Fruit fly (Drosophila melanogaster) whole organism, embryonic: ENCODE results near the gene CG6790.
A peak's percentile ranks its signal among the peaks of the same experiment; 100 is the strongest.

Source experiments
- BEAF-32 ChIP-seq: fragments of 200-800 bp; sonication (Bioruptor generic); optimal IDR thresholded peaks from 3 replicates; lab custom pipeline; 2017; ENCODE audit warnings: missing biosample characterization, missing genetic modification characterization, mild to moderate bottlenecking, moderate library complexity, missing genetic modification reagents
- CG10654 ChIP-seq: fragments of 200-800 bp; sonication (Bioruptor generic); optimal IDR thresholded peaks from 2 replicates; lab custom pipeline; 2016; ENCODE audit warnings: missing biosample characterization, missing genetic modification characterization
- CG11085 ChIP-seq: fragments of 200-800 bp; sonication (Bioruptor generic); IDR thresholded peaks from 2 replicates; pipeline ENCODE4 v1.3.6; 2022; ENCODE audit warnings: missing biosample characterization, missing genetic modification characterization
- CG11456 ChIP-seq: fragments of 200-800 bp; sonication (Bioruptor generic); IDR thresholded peaks from 3 replicates; pipeline ENCODE4 v1.3.6; 2022; ENCODE audit warnings: missing biosample characterization, missing genetic modification characterization
- CG12391 ChIP-seq: fragments of 200-800 bp; sonication (Bioruptor generic); optimal IDR thresholded peaks from 3 replicates; lab custom pipeline; 2018; ENCODE audit warnings: missing biosample characterization, mild to moderate bottlenecking, missing genetic modification characterization, moderate library complexity
- CG13424 ChIP-seq: fragments of 200-800 bp; sonication (Bioruptor generic); optimal IDR thresholded peaks from 2 replicates; lab custom pipeline; 2019; ENCODE audit warnings: missing biosample characterization, mild to moderate bottlenecking, missing genetic modification characterization, moderate library complexity
- CG1647 ChIP-seq: fragments of 200-800 bp; sonication (Bioruptor generic); optimal IDR thresholded peaks from 3 replicates; lab custom pipeline; 2016; ENCODE audit warnings: missing biosample characterization, missing genetic modification characterization
- CG16779 ChIP-seq: fragments of 200-800 bp; sonication (Bioruptor generic); IDR thresholded peaks from 2 replicates; pipeline ENCODE4 v1.3.6; 2022; ENCODE audit warnings: missing biosample characterization, missing genetic modification characterization
- CG16813 ChIP-seq: fragments of 200-800 bp; sonication (Bioruptor generic); IDR thresholded peaks from 3 replicates; pipeline ENCODE4 v1.3.6; 2022; ENCODE audit warnings: missing biosample characterization, missing genetic modification characterization; ENCODE audit not compliant: partially characterized antibody
- CG17802 ChIP-seq: fragments of 200-800 bp; sonication (Bioruptor generic); optimal IDR thresholded peaks from 2 replicates; lab custom pipeline; 2018; ENCODE audit warnings: missing biosample characterization, mild to moderate bottlenecking, missing genetic modification characterization, moderate library complexity
- CG17829 ChIP-seq: fragments of 200-800 bp; optimal IDR thresholded peaks from 2 replicates; lab custom pipeline; 2019; ENCODE audit warnings: missing biosample characterization, mild to moderate bottlenecking, missing genetic modification characterization, moderate library complexity
- CG18476 ChIP-seq: fragments of 200-800 bp; sonication (Bioruptor generic); optimal IDR thresholded peaks from 2 replicates; lab custom pipeline; 2016; ENCODE audit warnings: missing biosample characterization, mild to moderate bottlenecking, missing genetic modification characterization
- CG2199 ChIP-seq: fragments of 200-800 bp; sonication (Bioruptor generic); IDR thresholded peaks from 3 replicates; pipeline ENCODE4 v1.3.6; 2022; ENCODE audit warnings: missing biosample characterization, missing genetic modification characterization
- CG2678 ChIP-seq: fragments of 200-800 bp; sonication (Bioruptor generic); optimal IDR thresholded peaks from 3 replicates; lab custom pipeline; 2019; ENCODE audit warnings: missing biosample characterization, mild to moderate bottlenecking, missing genetic modification characterization, moderate library complexity
- CG3407 ChIP-seq: fragments of 200-800 bp; sonication (Bioruptor generic); optimal IDR thresholded peaks from 2 replicates; lab custom pipeline; 2018; ENCODE audit warnings: missing biosample characterization, mild to moderate bottlenecking, missing genetic modification characterization
- CG34376 ChIP-seq: fragments of 200-800 bp; sonication (Bioruptor generic); optimal IDR thresholded peaks from 2 replicates; lab custom pipeline; 2018; ENCODE audit warnings: missing biosample characterization, mild to moderate bottlenecking, missing genetic modification characterization
- CG4820 ChIP-seq: fragments of 200-800 bp; sonication (Bioruptor generic); optimal IDR thresholded peaks from 3 replicates; lab custom pipeline; 2016; ENCODE audit warnings: missing biosample characterization, missing genetic modification characterization
- CG5180 ChIP-seq: fragments of 200-800 bp; sonication (Bioruptor generic); optimal IDR thresholded peaks from 3 replicates; lab custom pipeline; 2017; ENCODE audit warnings: missing biosample characterization, missing genetic modification characterization, mild to moderate bottlenecking, moderate library complexity, missing genetic modification reagents
- CG5245 ChIP-seq: fragments of 200-800 bp; sonication (Bioruptor generic); optimal IDR thresholded peaks from 3 replicates; lab custom pipeline; 2016; ENCODE audit warnings: missing biosample characterization, missing genetic modification characterization
- CG7556 ChIP-seq: fragments of 200-800 bp; sonication (Bioruptor generic); optimal IDR thresholded peaks from 2 replicates; lab custom pipeline; 2017; ENCODE audit warnings: missing biosample characterization, mild to moderate bottlenecking, missing genetic modification characterization
- CG9437 ChIP-seq: fragments of 200-800 bp; sonication (Bioruptor generic); optimal IDR thresholded peaks from 2 replicates; lab custom pipeline; 2018; ENCODE audit warnings: missing biosample characterization, mild to moderate bottlenecking, missing genetic modification characterization
- CkIIα-i1 ChIP-seq: fragments of 200-800 bp; sonication (Bioruptor generic); IDR thresholded peaks from 2 replicates; pipeline ENCODE4 v1.3.6; 2022; ENCODE audit warnings: missing biosample characterization, missing genetic modification characterization
- D19B ChIP-seq: fragments of 200-800 bp; sonication (Bioruptor generic); optimal IDR thresholded peaks from 2 replicates; lab custom pipeline; 2017; ENCODE audit warnings: missing biosample characterization, mild to moderate bottlenecking, missing genetic modification characterization
- Fer1 ChIP-seq: fragments of 200-800 bp; sonication (Bioruptor generic); optimal IDR thresholded peaks from 2 replicates; lab custom pipeline; 2017; ENCODE audit warnings: missing biosample characterization, mild to moderate bottlenecking, missing genetic modification characterization
- Gug ChIP-seq: fragments of 200-800 bp; sonication (Bioruptor generic); IDR thresholded peaks from 4 replicates; pipeline ENCODE4 v1.3.6; 2022; ENCODE audit warnings: missing biosample characterization, missing genetic modification characterization
- H15 ChIP-seq: fragments of 200-800 bp; sonication (Bioruptor generic); IDR thresholded peaks from 3 replicates; pipeline ENCODE4 v1.3.6; 2022; ENCODE audit warnings: missing biosample characterization, missing genetic modification characterization
- Hsf ChIP-seq: fragments of 200-800 bp; sonication (Bioruptor generic); optimal IDR thresholded peaks from 3 replicates; lab custom pipeline; 2016; ENCODE audit warnings: missing biosample characterization, missing genetic modification characterization
- Lim3 ChIP-seq: fragments of 200-800 bp; sonication (Bioruptor generic); IDR thresholded peaks from 2 replicates; pipeline ENCODE4 v1.3.6; 2022; ENCODE audit warnings: missing biosample characterization, missing genetic modification characterization
- Lpt ChIP-seq: fragments of >200 bp; optimal IDR thresholded peaks from 2 replicates; lab custom pipeline; 2018; ENCODE audit warnings: missing biosample characterization, missing genetic modification characterization
- Max ChIP-seq: fragments of 200-800 bp; sonication (Bioruptor generic); optimal IDR thresholded peaks from 2 replicates; lab custom pipeline; 2016; ENCODE audit warnings: missing biosample characterization, mild to moderate bottlenecking, missing genetic modification characterization
- Meics ChIP-seq: fragments of 200-800 bp; sonication (Bioruptor generic); optimal IDR thresholded peaks from 2 replicates; lab custom pipeline; 2017; ENCODE audit warnings: missing biosample characterization, mild to moderate bottlenecking, missing genetic modification characterization
- Neu2 ChIP-seq: fragments of 200-800 bp; sonication (Bioruptor generic); optimal IDR thresholded peaks from 3 replicates; lab custom pipeline; 2016; ENCODE audit warnings: missing biosample characterization, missing genetic modification characterization, borderline replicate concordance
- Rx ChIP-seq: fragments of 200-800 bp; sonication (Bioruptor generic); IDR thresholded peaks from 2 replicates; pipeline ENCODE4 v1.3.6; 2022; ENCODE audit warnings: missing biosample characterization, missing genetic modification characterization
- Sin3A ChIP-seq: fragments of >200 bp; optimal IDR thresholded peaks from 2 replicates; lab custom pipeline; 2018
- ac ChIP-seq: fragments of 200-800 bp; sonication (Bioruptor generic); optimal IDR thresholded peaks from 3 replicates; lab custom pipeline; 2017; ENCODE audit warnings: missing biosample characterization, mild to moderate bottlenecking, missing genetic modification characterization
- amos ChIP-seq: fragments of 200-800 bp; sonication (Bioruptor generic); IDR thresholded peaks from 2 replicates; pipeline ENCODE4 v1.3.6; 2022; ENCODE audit warnings: missing biosample characterization, missing genetic modification characterization; ENCODE audit not compliant: partially characterized antibody
- ase ChIP-seq: fragments of 200-800 bp; sonication (Bioruptor generic); IDR thresholded peaks from 3 replicates; pipeline ENCODE4 v1.3.6; 2022; ENCODE audit warnings: missing biosample characterization, missing genetic modification characterization
- bsh ChIP-seq, 2 experiments: fragments of 200-800 bp; sonication (Bioruptor generic); optimal IDR thresholded peaks; 2 replicates each; lab custom pipeline; 2017 to 2018; ENCODE audit warnings: mild to moderate bottlenecking in 2 of 2, missing biosample characterization in 2 of 2, missing genetic modification characterization in 2 of 2, moderate library complexity in 1 of 2
- croc ChIP-seq: fragments of 200-800 bp; sonication (Bioruptor generic); conservative IDR thresholded peaks from 3 replicates; pipeline ENCODE4 v1.3.6; 2022; ENCODE audit warnings: missing biosample characterization, missing genetic modification characterization
- dm ChIP-seq: fragments of 200-800 bp; sonication (Bioruptor generic); optimal IDR thresholded peaks from 3 replicates; lab custom pipeline; 2016; ENCODE audit warnings: missing biosample characterization, missing genetic modification characterization
- ewg ChIP-seq: fragments of 200-800 bp; sonication (Bioruptor generic); optimal IDR thresholded peaks from 3 replicates; lab custom pipeline; 2017; ENCODE audit warnings: mild to moderate bottlenecking, missing biosample characterization, missing genetic modification reagents, missing genetic modification characterization
- gfzf ChIP-seq: fragments of 200-800 bp; sonication (Bioruptor generic); optimal IDR thresholded peaks from 2 replicates; lab custom pipeline; 2016; ENCODE audit warnings: missing biosample characterization, mild to moderate bottlenecking, missing genetic modification characterization, moderate library complexity
- jigr1 ChIP-seq: fragments of 200-800 bp; sonication (Bioruptor generic); IDR thresholded peaks from 3 replicates; pipeline ENCODE4 v1.3.6; 2022; ENCODE audit warnings: missing biosample characterization, missing genetic modification characterization
- nom ChIP-seq: fragments of 200-800 bp; sonication (Bioruptor generic); optimal IDR thresholded peaks from 2 replicates; lab custom pipeline; 2017; ENCODE audit warnings: missing biosample characterization, missing genetic modification characterization, mild to moderate bottlenecking, moderate library complexity, missing genetic modification reagents
- pb ChIP-seq: fragments of 200-800 bp; sonication (Bioruptor generic); optimal IDR thresholded peaks from 3 replicates; lab custom pipeline; 2016; ENCODE audit warnings: missing biosample characterization, missing genetic modification characterization
- phol ChIP-seq: fragments of 200-800 bp; sonication (Bioruptor generic); optimal IDR thresholded peaks from 3 replicates; lab custom pipeline; 2018; ENCODE audit warnings: missing biosample characterization, mild to moderate bottlenecking, missing genetic modification characterization, moderate library complexity
- prd ChIP-seq, 3 experiments: fragments of >200 bp in 2 of 3; fragments of 200-800 bp in 1 of 3; sonication (Bioruptor generic) in 1 of 3; optimal IDR thresholded peaks in 2 of 3; IDR thresholded peaks in 1 of 3; 2 replicates in 2 of 3; 3 replicates in 1 of 3; pipeline versions ENCODE4 v1.3.6 to Lab custom; 2017 to 2022; ENCODE audit warnings: missing biosample characterization in 1 of 3, missing genetic modification characterization in 1 of 3
- sna ChIP-seq: fragments of 200-800 bp; sonication (Bioruptor generic); IDR thresholded peaks from 2 replicates; pipeline ENCODE4 v1.3.6; 2022; ENCODE audit warnings: missing biosample characterization, missing genetic modification characterization; ENCODE audit not compliant: partially characterized antibody
- stwl ChIP-seq: fragments of 200-800 bp; sonication (Bioruptor generic); optimal IDR thresholded peaks from 3 replicates; lab custom pipeline; 2018; ENCODE audit warnings: missing biosample characterization, mild to moderate bottlenecking, missing genetic modification characterization, moderate library complexity
- twi ChIP-seq: fragments of 200-800 bp; optimal IDR thresholded peaks from 2 replicates; lab custom pipeline; 2019; ENCODE audit warnings: missing biosample characterization, mild to moderate bottlenecking, missing genetic modification characterization, moderate library complexity

Gene CG6790

DNA sequence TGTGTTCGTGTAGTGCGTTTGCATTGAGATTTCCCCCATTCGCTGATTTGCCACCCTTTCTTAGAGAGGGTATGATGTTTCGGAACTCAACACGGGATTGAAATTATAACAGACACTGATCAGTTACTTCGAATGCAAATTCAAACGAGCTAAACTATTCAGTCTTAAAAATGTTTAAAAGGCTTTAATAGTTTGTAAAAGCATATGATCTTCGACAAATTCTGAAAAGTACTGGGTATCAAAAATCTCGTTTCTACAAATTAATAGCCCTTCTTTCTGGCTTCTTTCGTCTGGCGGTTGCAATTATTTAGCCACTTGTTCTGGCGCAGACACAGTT, 3.7 kb upstream of the CG6790 start (continued):
- TF ChIP-seq BEAF-32 (no peak), CG5180 (GFP tag; lab: Kevin White, UChicago) (no peak), dm (GFP tag; lab: Kevin White, UChicago) (no peak), CG17802 (tag; lab: Kevin White, UChicago) (peak; percentile 61), Lim3 (GFP tag; lab: Robert Waterston, UW) (no peak), ase (GFP tag; lab: Robert Waterston, UW) (peak; percentile 63; the same call in 1 of the 3 replicates), CG5245 (GFP tag; lab: Kevin White, UChicago) (peak; percentile 52), CG34376 (GFP tag; lab: Kevin White, UChicago) (no peak), CG11456 (peak; percentile 11; the same call in 1 of the 3 replicates), ewg (GFP tag; lab: Kevin White, UChicago) (peak; percentile 56), twi (tag; lab: Kevin White, UChicago) (no peak), bsh (GFP tag; optimal IDR thresholded peaks at IDR 0.05; lab: Kevin White, UChicago) (peak; percentile 73 to 77), amos (GFP tag; lab: Robert Waterston, UW) (no peak), Gug (GFP tag; lab: Robert Waterston, UW) (peak; percentile 57), CG17829 (tag; lab: Kevin White, UChicago) (peak; percentile 67), sna (GFP tag; lab: Robert Waterston, UW) (no peak), Neu2 (GFP tag; lab: Kevin White, UChicago) (no peak), ac (no peak), CG2199 (no peak), prd (optimal IDR thresholded peaks at IDR 0.05; lab: Kevin White, UChicago) (no peak), prd (GFP tag; IDR thresholded peaks at IDR 0.05; lab: Robert Waterston, UW) (peak; percentile 76), Meics (GFP tag; lab: Kevin White, UChicago) (no peak), Hsf (peak; percentile 72), CG13424 (tag; lab: Kevin White, UChicago) (peak; percentile 75), H15 (GFP tag; lab: Robert Waterston, UW) (peak; percentile 68; the same call in 2 of the 3 replicates), CG3407 (GFP tag; lab: Kevin White, UChicago) (no peak), stwl (tag; lab: Kevin White, UChicago) (no peak), CG12391 (tag; lab: Kevin White, UChicago) (peak; percentile 72), D19B (GFP tag; lab: Kevin White, UChicago) (peak; percentile 84), Max (GFP tag; lab: Kevin White, UChicago) (no peak), jigr1 (GFP tag; lab: Robert Waterston, UW) (no peak), nom (GFP tag; lab: Kevin White, UChicago) (peak; percentile 38), Fer1 (GFP tag; lab: Kevin White, UChicago) (peak; percentile 45), CG10654 (GFP tag; lab: Kevin White, UChicago) (peak; percentile 14), CkIIα-i1 (GFP tag; lab: Robert Waterston, UW) (no peak), CG7556 (peak; percentile 57), Sin3A (no peak), gfzf (no peak), CG16813 (GFP tag; lab: Robert Waterston, UW) (no peak), CG2678 (no peak), CG9437 (GFP tag; lab: Kevin White, UChicago) (peak; percentile 57), CG4820 (GFP tag; lab: Kevin White, UChicago) (peak; percentile 41), CG11085 (GFP tag; lab: Robert Waterston, UW) (no peak), CG18476 (GFP tag; lab: Kevin White, UChicago) (no peak), Rx (GFP tag; lab: Robert Waterston, UW) (peak; percentile 55), phol (tag; lab: Kevin White, UChicago) (peak; percentile 58), CG1647 (GFP tag; lab: Kevin White, UChicago) (peak; percentile 6), croc (GFP tag; lab: Robert Waterston, UW) (no peak), Lpt (GFP tag; lab: Kevin White, UChicago) (no peak), pb (GFP tag; lab: Kevin White, UChicago) (peak; percentile 55), CG16779 (GFP tag; lab: Robert Waterston, UW) (0 out of 2 replicates have a peak, but pooled peaks have one; percentile 34)
